Worm (Caenorhabditis elegans): ENCODE data around the gene lron-15.

The lron-15 gene

ce11 chrII:6522622-6523254 lies 22.0 kb downstream of the lron-15 start (continued):
- TF ChIP-seq nhr-90 (tag; optimal IDR thresholded peaks at IDR 0.05) (peak; percentile 0), egl-44 (GFP tag; IDR thresholded peaks at IDR 0.05) (0 out of 2 replicates have a peak, but pooled peaks have one; percentile 30), C17E4.6 (GFP tag; IDR thresholded peaks at IDR 0.05) (no peak), sea-2 (GFP tag; IDR thresholded peaks at IDR 0.05) (no peak), nhr-80 (tag; optimal IDR thresholded peaks at IDR 0.05) (peak; percentile 10), ztf-25 (GFP tag; IDR thresholded peaks at IDR 0.05) (no peak), bed-2 (GFP tag; IDR thresholded peaks at IDR 0.05) (no peak), hrde-1 (tag; optimal IDR thresholded peaks at IDR 0.05; ENCODE audit: borderline replicate concordance) (no peak), K11D2.4 (GFP tag; IDR thresholded peaks at IDR 0.05) (no peak), hsf-1 (GFP tag; IDR thresholded peaks at IDR 0.05) (no peak), ztf-6 (GFP tag; IDR thresholded peaks at IDR 0.05) (no peak), lin-54 (GFP tag; optimal IDR thresholded peaks at IDR 0.05) (no peak), F39B2.1 (GFP tag; IDR thresholded peaks at IDR 0.05) (no peak), tbp1 (GFP tag; optimal IDR thresholded peaks at IDR 0.05) (no peak), B0261.1 (tag; optimal IDR thresholded peaks at IDR 0.05) (no peak), Y53F4B.3 (GFP tag; IDR thresholded peaks at IDR 0.05) (no peak), D2030.7 (GFP tag; IDR thresholded peaks at IDR 0.05) (no peak), atf-7 (tag; optimal IDR thresholded peaks at IDR 0.05) (no peak), ztf-22 (GFP tag; optimal IDR thresholded peaks at IDR 0.05) (no peak), die-1 (tag; optimal IDR thresholded peaks at IDR 0.05) (peak; percentile 10)

DNA sequence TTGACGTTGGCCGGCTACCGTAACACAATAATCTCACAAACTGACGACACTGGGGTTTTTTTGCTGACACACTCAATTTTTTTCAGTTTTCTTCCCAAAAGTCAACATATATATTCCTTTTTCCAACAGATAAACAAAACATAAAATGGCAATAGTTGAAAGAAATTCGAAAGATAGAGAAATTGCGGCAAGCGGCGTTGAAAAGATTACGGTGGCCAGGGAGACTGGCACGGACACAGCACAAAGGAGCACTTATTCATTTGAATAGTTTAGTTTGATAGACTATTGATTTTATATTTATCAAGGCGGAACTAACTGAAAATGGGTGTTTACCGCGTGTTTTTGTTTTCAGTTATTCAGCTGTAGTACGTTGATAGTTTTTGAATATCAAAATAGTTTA lies 23.4 kb downstream of the lron-15 start, which contains the start of gene toe-2:
TSS of gene toe-2 (minus strand) at position 70 of the 400 bp plus-strand sequence.
- TF ChIP-seq madf-8 (GFP tag; conservative IDR thresholded peaks at IDR 0.05) (no peak), ceh-100 (GFP tag; IDR thresholded peaks at IDR 0.05) (no peak), hrde-1 (tag; optimal IDR thresholded peaks at IDR 0.05; ENCODE audit: borderline replicate concordance) (no peak), C06A6.2 (GFP tag; conservative IDR thresholded peaks at IDR 0.05) (no peak), attf-3 (GFP tag; conservative IDR thresholded peaks at IDR 0.05) (no peak), fkh-3 (tag; optimal IDR thresholded peaks at IDR 0.05) (no peak), sptf-2 (GFP tag; optimal IDR thresholded peaks at IDR 0.05) (no peak), lir-1 (GFP tag; conservative IDR thresholded peaks at IDR 0.05) (no peak), hlh-12 (tag; optimal IDR thresholded peaks at IDR 0.05) (no peak), snpc-1.3 (tag; optimal IDR thresholded peaks at IDR 0.05; ENCODE audit: insufficient read depth) (no peak), nhr-80 (tag; optimal IDR thresholded peaks at IDR 0.05) (no peak), egl-18 (GFP tag; IDR thresholded peaks at IDR 0.05) (no peak), snpc-3.4 (tag; optimal IDR thresholded peaks at IDR 0.05) (no peak), hmg-1.2 (GFP tag; IDR thresholded peaks at IDR 0.05) (no peak), lsy-27 (tag; optimal IDR thresholded peaks at IDR 0.05; ENCODE audit: borderline replicate concordance, insufficient read depth) (no peak), F10E7.11 (tag; optimal IDR thresholded peaks at IDR 0.05) (no peak)

DNA sequence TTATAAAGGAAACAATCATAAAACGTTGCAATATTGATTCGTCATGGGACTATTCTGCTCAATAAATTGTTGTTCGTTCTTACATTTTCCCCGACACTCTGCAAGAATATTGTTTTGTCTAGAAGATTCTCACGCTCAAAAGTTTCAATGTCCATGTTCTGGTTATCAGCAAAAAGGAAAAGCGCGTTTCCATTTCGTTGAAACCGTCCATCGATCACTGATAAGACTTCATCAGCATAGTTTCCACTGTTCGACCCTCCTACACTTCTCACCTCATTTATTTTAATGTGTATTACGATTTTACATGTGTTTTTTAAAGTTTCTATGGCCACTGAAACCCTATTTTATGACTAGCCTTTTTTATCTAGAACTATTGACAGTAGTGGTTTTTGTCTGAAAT lies 24.6 kb downstream of the lron-15 start:
- TF ChIP-seq zim-3 (tag; optimal IDR thresholded peaks at IDR 0.05) = no peak
- TF ChIP-seq nhr-27 (tag; optimal IDR thresholded peaks at IDR 0.05) = no peak
- TF ChIP-seq nhr-80 (tag; optimal IDR thresholded peaks at IDR 0.05) = peak; percentile 68
- no peak for TF ChIP-seq ama-1 (optimal IDR thresholded peaks at IDR 0.05)
- no peak for TF ChIP-seq ama-1 (GFP tag; optimal IDR thresholded peaks at IDR 0.05)
